Fruit fly (Drosophila melanogaster): Measurements from ENCODE around the gene CG12535.

CG12535 gene

dm6 chrX:3447718-3448523 is 822 bp downstream of the CG12535 start:
- TF ChIP-seq mirr (GFP tag; optimal IDR thresholded peaks at IDR 0.05) (no peak), Bgb (GFP tag; IDR thresholded peaks at IDR 0.05; ENCODE audit: partially characterized antibody) (no peak), ssp (GFP tag; IDR thresholded peaks at IDR 0.05) (no peak), her (GFP tag; optimal IDR thresholded peaks at IDR 0.05) (no peak), CG14710 (tag; optimal IDR thresholded peaks at IDR 0.05) (no peak), ATbp (GFP tag; optimal IDR thresholded peaks at IDR 0.05) (no peak), lab (GFP tag; optimal IDR thresholded peaks at IDR 0.05) (no peak), Xbp1 (GFP tag; optimal IDR thresholded peaks at IDR 0.05) (no peak), CG15514 (GFP tag; optimal IDR thresholded peaks at IDR 0.05) (no peak), CG4424 (GFP tag; optimal IDR thresholded peaks at IDR 0.05) (peak; percentile 6), CG12155 (GFP tag; optimal IDR thresholded peaks at IDR 0.05) (no peak), CG15073 (GFP tag; optimal IDR thresholded peaks at IDR 0.05) (no peak), tx (GFP tag; optimal IDR thresholded peaks at IDR 0.05) (no peak), sens (GFP tag) (peak; percentile 76), gce (GFP tag; IDR thresholded peaks at IDR 0.05) (no peak), CG32767 (GFP tag; IDR thresholded peaks at IDR 0.05) (no peak), Drgx (GFP tag; IDR thresholded peaks at IDR 0.05) (peak; percentile 43), CG14014 (GFP tag; IDR thresholded peaks at IDR 0.05) (no peak), Dip2 (GFP tag; IDR thresholded peaks at IDR 0.05) (no peak), CG18619 (GFP tag; optimal IDR thresholded peaks at IDR 0.05) (no peak), Jarid2 (GFP tag; optimal IDR thresholded peaks at IDR 0.05) (no peak), C15 (GFP tag; IDR thresholded peaks at IDR 0.05) (no peak), unpg (GFP tag; optimal IDR thresholded peaks at IDR 0.05) (no peak), CG3281 (GFP tag; optimal IDR thresholded peaks at IDR 0.05) (no peak), wdn (GFP tag; IDR thresholded peaks at IDR 0.05) (no peak), lilli (GFP tag; optimal IDR thresholded peaks at IDR 0.05) (no peak), CG10366 (GFP tag; IDR thresholded peaks at IDR 0.05) (no peak), CG17361 (GFP tag; IDR thresholded peaks at IDR 0.05) (0 out of 3 replicates have a peak, but pooled peaks have one; percentile 14), dmrt11E (tag; optimal IDR thresholded peaks at IDR 0.05) (no peak), chm (GFP tag; IDR thresholded peaks at IDR 0.05) (no peak), nmo (GFP tag; optimal IDR thresholded peaks at IDR 0.05) (no peak), CG4360 (GFP tag; IDR thresholded peaks at IDR 0.05) (0 out of 2 replicates have a peak, but pooled peaks have one; percentile 7), Usf (GFP tag; optimal IDR thresholded peaks at IDR 0.05) (no peak), Abd-B (GFP tag; optimal IDR thresholded peaks at IDR 0.05) (no peak), CG4617 (GFP tag; optimal IDR thresholded peaks at IDR 0.05; ENCODE audit: borderline replicate concordance) (no peak), CG15601 (tag; optimal IDR thresholded peaks at IDR 0.05) (no peak), nau (GFP tag; optimal IDR thresholded peaks at IDR 0.05) (no peak), pfk (GFP tag; optimal IDR thresholded peaks at IDR 0.05) (no peak), gcm (GFP tag; optimal IDR thresholded peaks at IDR 0.05) (no peak), knrl (GFP tag; IDR thresholded peaks at IDR 0.05; ENCODE audit: partially characterized antibody) (no peak), gem (tag; optimal IDR thresholded peaks at IDR 0.05) (no peak), CG13624 (GFP tag; optimal IDR thresholded peaks at IDR 0.05) (no peak), CG34224 (GFP tag; IDR thresholded peaks at IDR 0.05; ENCODE audit: partially characterized antibody) (no peak), Dek (tag; optimal IDR thresholded peaks at IDR 0.05) (no peak), CG10654 (GFP tag; optimal IDR thresholded peaks at IDR 0.05) (no peak), mld (GFP tag; IDR thresholded peaks at IDR 0.05; ENCODE audit: partially characterized antibody) (no peak), croc (GFP tag; conservative IDR thresholded peaks at IDR 0.05) (no peak), trh (GFP tag; optimal IDR thresholded peaks at IDR 0.05) (no peak), MBD-R2 (GFP tag; IDR thresholded peaks at IDR 0.05) (no peak), Camta (GFP tag; optimal IDR thresholded peaks at IDR 0.05) (no peak)
